Fruit fly (Drosophila melanogaster) whole organism: ENCODE data around the gene Arf1.

Source experiments
- CG8478 ChIP-seq: fragments of >200 bp; optimal IDR thresholded peaks from 2 replicates; lab custom pipeline; 2018; ENCODE audit warnings: inconsistent platforms
- Dll ChIP-seq: fragments of >200 bp; optimal IDR thresholded peaks from 2 replicates; lab custom pipeline; 2017
- pan ChIP-seq: fragments of >200 bp; optimal IDR thresholded peaks from 2 replicates; lab custom pipeline; 2017
- psq ChIP-seq: fragments of >200 bp; optimal IDR thresholded peaks from 2 replicates; lab custom pipeline; 2017
- usp ChIP-seq: fragments of >200 bp; optimal IDR thresholded peaks from 2 replicates; lab custom pipeline; 2017; ENCODE audit warnings: missing biosample characterization, missing genetic modification characterization, mixed read lengths

dm6 chr3L:22891009-22891408, 19.0 kb upstream of the Arf1 start:
- no peak for TF ChIP-seq CG8478 (lab: Kevin White, UChicago)
- no peak for TF ChIP-seq usp (GFP tag; lab: Kevin White, UChicago)
- TF ChIP-seq psq (lab: Kevin White, UChicago), result no peak
- no peak for TF ChIP-seq pan (lab: Kevin White, UChicago)
- no peak for TF ChIP-seq Dll
